Fruit fly (Drosophila melanogaster) whole organism, embryonic: ENCODE data around the gene CG13842.

Experiments
- Asciz ChIP-seq: fragments of 200-800 bp; sonication (Bioruptor generic); optimal IDR thresholded peaks from 2 replicates; lab custom pipeline; 2017; ENCODE audit warnings: missing biosample characterization, mild to moderate bottlenecking, missing genetic modification characterization, missing genetic modification reagents
- Atf6 ChIP-seq: fragments of 200-800 bp; sonication (Bioruptor generic); IDR thresholded peaks from 2 replicates; pipeline ENCODE4 v1.3.6; 2022; ENCODE audit warnings: missing biosample characterization, missing genetic modification characterization
- Bgb ChIP-seq: fragments of 200-800 bp; sonication (Bioruptor generic); IDR thresholded peaks from 2 replicates; pipeline ENCODE4 v1.3.6; 2022; ENCODE audit warnings: missing biosample characterization, missing genetic modification characterization; ENCODE audit not compliant: partially characterized antibody
- Bteb2 ChIP-seq: fragments of 200-800 bp; sonication (Bioruptor generic); optimal IDR thresholded peaks from 2 replicates; lab custom pipeline; 2016; ENCODE audit warnings: missing biosample characterization, missing genetic modification characterization
- CG10147 ChIP-seq: fragments of 200-800 bp; sonication (Bioruptor generic); optimal IDR thresholded peaks from 2 replicates; lab custom pipeline; 2019; ENCODE audit warnings: missing biosample characterization, mild to moderate bottlenecking, missing genetic modification characterization, moderate library complexity
- CG10431 ChIP-seq: fragments of 200-800 bp; sonication (Bioruptor generic); optimal IDR thresholded peaks from 3 replicates; lab custom pipeline; 2018; ENCODE audit warnings: missing biosample characterization, mild to moderate bottlenecking, missing genetic modification characterization
- CG10654 ChIP-seq: fragments of 200-800 bp; sonication (Bioruptor generic); optimal IDR thresholded peaks from 2 replicates; lab custom pipeline; 2016; ENCODE audit warnings: missing biosample characterization, missing genetic modification characterization
- CG11247 ChIP-seq: fragments of 200-800 bp; sonication (Bioruptor generic); IDR thresholded peaks from 2 replicates; pipeline ENCODE4 v1.3.6; 2022; ENCODE audit warnings: missing biosample characterization, missing genetic modification characterization
- CG12299 ChIP-seq: fragments of 200-800 bp; sonication (Bioruptor generic); optimal IDR thresholded peaks from 2 replicates; lab custom pipeline; 2018; ENCODE audit warnings: missing biosample characterization, mild to moderate bottlenecking, missing genetic modification characterization
- CG12769 ChIP-seq: fragments of 200-800 bp; sonication (Bioruptor generic); optimal IDR thresholded peaks from 2 replicates; lab custom pipeline; 2019; ENCODE audit warnings: missing biosample characterization, mild to moderate bottlenecking, missing genetic modification characterization, moderate library complexity
- CG13424 ChIP-seq: fragments of 200-800 bp; sonication (Bioruptor generic); optimal IDR thresholded peaks from 2 replicates; lab custom pipeline; 2019; ENCODE audit warnings: missing biosample characterization, mild to moderate bottlenecking, missing genetic modification characterization, moderate library complexity
- CG18599 ChIP-seq: fragments of 200-800 bp; sonication (Bioruptor generic); optimal IDR thresholded peaks from 3 replicates; lab custom pipeline; 2017; ENCODE audit warnings: missing biosample characterization, missing genetic modification characterization, mild to moderate bottlenecking, moderate library complexity, missing genetic modification reagents
- CG2889 ChIP-seq: fragments of 200-800 bp; sonication (Bioruptor generic); IDR thresholded peaks from 3 replicates; pipeline ENCODE4 v1.3.6; 2022; ENCODE audit warnings: missing biosample characterization, missing genetic modification characterization
- CG31441 ChIP-seq: fragments of 200-800 bp; sonication (Bioruptor generic); IDR thresholded peaks from 2 replicates; pipeline ENCODE4 v1.3.6; 2022; ENCODE audit warnings: missing biosample characterization, missing genetic modification characterization
- CG34224 ChIP-seq: fragments of 200-800 bp; sonication (Bioruptor generic); IDR thresholded peaks from 3 replicates; pipeline ENCODE4 v1.3.6; 2022; ENCODE audit warnings: missing biosample characterization, missing genetic modification characterization; ENCODE audit not compliant: partially characterized antibody
- CG3726 ChIP-seq: fragments of 200-800 bp; sonication (Bioruptor generic); IDR thresholded peaks from 3 replicates; pipeline ENCODE4, ENCODE4 v1.3.6; 2022; ENCODE audit warnings: missing biosample characterization, missing genetic modification characterization
- CG43689 ChIP-seq: fragments of 200-800 bp; sonication (Bioruptor generic); IDR thresholded peaks from 2 replicates; pipeline ENCODE4 v1.3.6; 2022; ENCODE audit warnings: missing biosample characterization, missing genetic modification characterization
- CG4617 ChIP-seq: fragments of 200-800 bp; sonication (Bioruptor generic); optimal IDR thresholded peaks from 3 replicates; lab custom pipeline; 2016; ENCODE audit warnings: missing biosample characterization, missing genetic modification characterization, borderline replicate concordance
- CG6689 ChIP-seq: fragments of 200-800 bp; sonication (Bioruptor generic); IDR thresholded peaks from 2 replicates; pipeline ENCODE4 v1.3.6; 2022; ENCODE audit warnings: missing biosample characterization, missing genetic modification characterization
- CG8924 ChIP-seq: fragments of 200-800 bp; optimal IDR thresholded peaks from 3 replicates; lab custom pipeline; 2019; ENCODE audit warnings: missing biosample characterization, mild to moderate bottlenecking, missing genetic modification characterization, moderate library complexity
- CG9817 ChIP-seq: fragments of 200-800 bp; sonication (Bioruptor generic); optimal IDR thresholded peaks from 2 replicates; lab custom pipeline; 2018; ENCODE audit warnings: missing biosample characterization, mild to moderate bottlenecking, missing genetic modification characterization, moderate library complexity
- D ChIP-seq, 2 experiments: fragments of 200-800 bp in 1 of 2; fragments of >200 bp in 1 of 2; sonication (Bioruptor generic) in 1 of 2; optimal IDR thresholded peaks; 2 replicates in 1 of 2; 3 replicates in 1 of 2; lab custom pipeline; 2017; ENCODE audit warnings: mild to moderate bottlenecking in 1 of 2, missing biosample characterization in 1 of 2, missing genetic modification characterization in 1 of 2, missing genetic modification reagents in 1 of 2
- D19A ChIP-seq: fragments of 200-800 bp; optimal IDR thresholded peaks from 3 replicates; lab custom pipeline; 2019; ENCODE audit warnings: missing biosample characterization, mild to moderate bottlenecking, missing genetic modification characterization, moderate library complexity
- E2f2 ChIP-seq: fragments of 200-800 bp; sonication (Bioruptor generic); IDR thresholded peaks from 2 replicates; pipeline ENCODE4 v1.3.6; 2022; ENCODE audit warnings: missing biosample characterization, missing genetic modification characterization
- Fer2 ChIP-seq: fragments of 200-800 bp; sonication (Bioruptor generic); optimal IDR thresholded peaks from 2 replicates; lab custom pipeline; 2018; ENCODE audit warnings: missing biosample characterization, mild to moderate bottlenecking, missing genetic modification characterization, moderate library complexity
- H2.0 ChIP-seq: fragments of 200-800 bp; sonication (Bioruptor generic); IDR thresholded peaks from 2 replicates; pipeline ENCODE4 v1.3.6; 2022; ENCODE audit warnings: missing biosample characterization, missing genetic modification characterization
- HLH54F ChIP-seq: fragments of 200-800 bp; sonication (Bioruptor generic); optimal IDR thresholded peaks from 3 replicates; lab custom pipeline; 2016; ENCODE audit warnings: missing biosample characterization, missing genetic modification characterization
- Nf-YA ChIP-seq: fragments of 200-800 bp; sonication (Bioruptor generic); IDR thresholded peaks from 2 replicates; pipeline ENCODE4 v1.3.6; 2022; ENCODE audit warnings: missing biosample characterization, missing genetic modification characterization
- TFAM ChIP-seq: fragments of 200-800 bp; sonication (Bioruptor generic); optimal IDR thresholded peaks from 2 replicates; lab custom pipeline; 2017; ENCODE audit warnings: missing biosample characterization, missing genetic modification characterization, inconsistent platforms
- YL-1 ChIP-seq: fragments of 200-800 bp; sonication (Bioruptor generic); optimal IDR thresholded peaks from 3 replicates; lab custom pipeline; 2017; ENCODE audit warnings: missing biosample characterization, mild to moderate bottlenecking, missing genetic modification characterization
- ac ChIP-seq: fragments of 200-800 bp; sonication (Bioruptor generic); optimal IDR thresholded peaks from 3 replicates; lab custom pipeline; 2017; ENCODE audit warnings: missing biosample characterization, mild to moderate bottlenecking, missing genetic modification characterization
- al ChIP-seq: fragments of 200-800 bp; sonication (Bioruptor generic); IDR thresholded peaks from 2 replicates; pipeline ENCODE4 v1.3.6; 2022; ENCODE audit warnings: missing biosample characterization, missing genetic modification characterization
- bsh ChIP-seq, 2 experiments: fragments of 200-800 bp; sonication (Bioruptor generic); optimal IDR thresholded peaks; 2 replicates each; lab custom pipeline; 2017 to 2018; ENCODE audit warnings: mild to moderate bottlenecking in 2 of 2, missing biosample characterization in 2 of 2, missing genetic modification characterization in 2 of 2, moderate library complexity in 1 of 2
- chif ChIP-seq, 2 experiments: fragments of 200-800 bp; sonication (Bioruptor generic); optimal IDR thresholded peaks; 3 replicates each; lab custom pipeline; 2016; ENCODE audit warnings: missing biosample characterization in 2 of 2, missing genetic modification characterization in 2 of 2
- corto ChIP-seq: fragments of 200-800 bp; sonication (Bioruptor generic); optimal IDR thresholded peaks from 2 replicates; lab custom pipeline; 2016; ENCODE audit warnings: missing biosample characterization, mild to moderate bottlenecking, missing genetic modification characterization, moderate library complexity
- en ChIP-seq: fragments of 200-800 bp; sonication (Bioruptor generic); optimal IDR thresholded peaks from 2 replicates; lab custom pipeline; 2016; ENCODE audit warnings: missing biosample characterization, missing genetic modification characterization
- grn ChIP-seq: fragments of 200-800 bp; sonication (Bioruptor generic); optimal IDR thresholded peaks from 3 replicates; lab custom pipeline; 2017; ENCODE audit warnings: missing biosample characterization, missing genetic modification characterization
- kah ChIP-seq: fragments of 200-800 bp; sonication (Bioruptor generic); optimal IDR thresholded peaks from 2 replicates; lab custom pipeline; 2018; ENCODE audit warnings: missing biosample characterization, mild to moderate bottlenecking, missing genetic modification characterization
- mirr ChIP-seq: fragments of 200-800 bp; sonication (Bioruptor generic); optimal IDR thresholded peaks from 3 replicates; lab custom pipeline; 2018; ENCODE audit warnings: missing biosample characterization, mild to moderate bottlenecking, missing genetic modification characterization
- pan ChIP-seq, 4 experiments: fragments of >200 bp in 3 of 4; fragments of 200-800 bp in 1 of 4; sonication (Bioruptor generic) in 1 of 4; optimal IDR thresholded peaks in 3 of 4; IDR thresholded peaks in 1 of 4; 2 replicates each; pipeline versions ENCODE4 v1.3.6 to Lab custom; 2017 to 2022; ENCODE audit warnings: missing biosample characterization in 2 of 4, missing genetic modification characterization in 2 of 4, mixed read lengths in 1 of 4
- scrt ChIP-seq: fragments of 200-800 bp; sonication (Bioruptor generic); optimal IDR thresholded peaks from 2 replicates; lab custom pipeline; 2018; ENCODE audit warnings: missing biosample characterization, mild to moderate bottlenecking, missing genetic modification characterization, moderate library complexity
- sisA ChIP-seq: fragments of 200-800 bp; sonication (Bioruptor generic); IDR thresholded peaks from 2 replicates; pipeline ENCODE4 v1.3.6; 2022; ENCODE audit warnings: missing biosample characterization, missing genetic modification characterization
- so ChIP-seq: fragments of 200-800 bp; sonication (Bioruptor generic); IDR thresholded peaks from 3 replicates; pipeline ENCODE4 v1.3.6; 2022; ENCODE audit warnings: missing biosample characterization, missing genetic modification characterization
- ssp ChIP-seq: fragments of 200-800 bp; sonication (Bioruptor generic); IDR thresholded peaks from 2 replicates; pipeline ENCODE4 v1.3.6; 2022; ENCODE audit warnings: missing biosample characterization, missing genetic modification characterization
- tin ChIP-seq: fragments of 200-800 bp; sonication (Bioruptor generic); optimal IDR thresholded peaks from 3 replicates; lab custom pipeline; 2016; ENCODE audit warnings: missing biosample characterization, missing genetic modification characterization
- z ChIP-seq: fragments of 200-800 bp; sonication (Bioruptor generic); IDR thresholded peaks from 3 replicates; pipeline ENCODE4 v1.3.6; 2022; ENCODE audit warnings: missing biosample characterization, missing genetic modification characterization

The CG13842 gene

DNA sequence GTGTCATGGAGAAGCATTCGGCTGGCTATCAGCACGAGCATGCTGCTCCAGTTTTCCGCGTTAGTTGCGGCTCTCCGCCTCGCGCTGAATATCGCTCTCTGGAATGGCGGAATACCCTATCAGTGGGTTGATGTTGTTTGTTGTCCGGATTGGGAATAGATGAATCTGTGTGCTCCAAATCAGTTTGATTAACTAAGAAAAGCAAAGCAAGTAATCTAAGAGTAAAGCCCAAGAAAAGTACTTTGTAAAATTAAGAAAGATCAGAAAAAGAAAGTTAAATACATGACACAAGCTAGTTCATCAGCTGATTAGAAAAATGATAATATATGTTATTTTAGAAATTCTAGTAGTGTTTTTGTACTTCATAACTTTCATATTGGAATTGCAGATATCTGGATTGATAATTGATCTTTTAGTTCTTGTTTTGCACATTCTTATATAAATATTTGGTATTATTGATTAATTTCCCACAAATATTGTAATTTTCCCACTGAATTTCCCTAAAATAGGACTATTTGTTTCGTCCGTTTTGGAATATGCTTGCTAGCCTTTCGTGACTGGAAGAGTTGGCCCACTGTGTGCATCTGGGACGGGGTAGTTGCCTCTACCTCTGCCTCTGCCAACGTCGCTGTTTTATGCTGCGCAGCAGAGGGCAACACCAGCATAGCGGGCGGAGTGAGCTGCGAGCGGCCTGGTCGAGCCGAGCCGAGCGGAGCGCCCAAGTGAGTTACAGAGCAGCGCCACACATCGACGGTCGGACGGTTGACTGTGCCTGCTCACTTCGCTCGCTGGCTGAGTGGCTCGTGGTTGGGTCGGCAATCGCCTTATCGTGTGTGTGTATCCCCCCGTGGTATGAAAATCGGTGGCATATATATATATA is 47.1 kb upstream of the CG13842 start (continued):
- TF ChIP-seq CG4617 (GFP tag; lab: Kevin White, UChicago) (no peak), bsh (GFP tag; optimal IDR thresholded peaks at IDR 0.05; lab: Kevin White, UChicago) (peak in 1 of 2 experiments; percentile 54), z (GFP tag; lab: Robert Waterston, UW) (peak; percentile 87), CG31441 (GFP tag; lab: Robert Waterston, UW) (peak; percentile 77; the same call in 1 of the 2 replicates), kah (GFP tag; lab: Kevin White, UChicago) (peak; percentile 33), H2.0 (peak; percentile 58), corto (GFP tag; lab: Kevin White, UChicago) (no peak), pan (optimal IDR thresholded peaks at IDR 0.05; lab: Kevin White, UChicago) (no peak), pan (GFP tag; optimal IDR thresholded peaks at IDR 0.05 in 1 of 2, IDR thresholded peaks at IDR 0.05 in 1 of 2) (peak in 1 of 2 experiments; percentile 51), CG10654 (GFP tag; lab: Kevin White, UChicago) (peak; percentile 39), Fer2 (peak; percentile 37), ac (GFP tag; lab: Kevin White, UChicago) (no peak), Bteb2 (GFP tag; lab: Kevin White, UChicago) (no peak), so (GFP tag; lab: Robert Waterston, UW) (peak; percentile 24; the same call in 2 of the 3 replicates), en (GFP tag; lab: Kevin White, UChicago) (no peak), Asciz (GFP tag; lab: Kevin White, UChicago) (peak; percentile 60), CG8924 (tag; lab: Kevin White, UChicago) (peak; percentile 57), sisA (GFP tag; lab: Robert Waterston, UW) (peak; percentile 52; the same call in 1 of the 2 replicates), CG13424 (tag; lab: Kevin White, UChicago) (peak; percentile 79), Atf6 (no peak), al (GFP tag; lab: Robert Waterston, UW) (peak; percentile 17; the same call in 1 of the 2 replicates), YL-1 (GFP tag; lab: Kevin White, UChicago) (no peak), D (optimal IDR thresholded peaks at IDR 0.05; lab: Kevin White, UChicago) (no peak), D (GFP tag; optimal IDR thresholded peaks at IDR 0.05; lab: Kevin White, UChicago) (peak; percentile 59), tin (GFP tag; lab: Kevin White, UChicago) (peak; percentile 54), Bgb (GFP tag; lab: Robert Waterston, UW) (peak; percentile 41; the same call in 1 of the 2 replicates), chif (GFP tag; optimal IDR thresholded peaks at IDR 0.05; lab: Kevin White, UChicago) (peak in 1 of 2 experiments; percentile 40), TFAM (GFP tag; lab: Kevin White, UChicago) (no peak), CG2889 (GFP tag; lab: Robert Waterston, UW) (0 out of 3 replicates have a peak, but pooled peaks have one; percentile 16), CG12769 (tag; lab: Kevin White, UChicago) (peak; percentile 35), CG3726 (GFP tag; lab: Robert Waterston, UW) (no peak), grn (GFP tag; lab: Kevin White, UChicago) (no peak), CG9817 (tag; lab: Kevin White, UChicago) (peak; percentile 41), CG10431 (no peak), CG6689 (GFP tag; lab: Robert Waterston, UW) (0 out of 2 replicates have a peak, but pooled peaks have one; percentile 4), Nf-YA (GFP tag; lab: Robert Waterston, UW) (no peak), mirr (GFP tag; lab: Kevin White, UChicago) (peak; percentile 48), CG34224 (GFP tag; lab: Robert Waterston, UW) (peak; percentile 50; the same call in 2 of the 3 replicates), scrt (GFP tag; lab: Kevin White, UChicago) (peak; percentile 38), CG11247 (GFP tag; lab: Robert Waterston, UW) (peak; percentile 14; the same call in 1 of the 2 replicates), CG43689 (no peak), E2f2 (GFP tag; lab: Robert Waterston, UW) (no peak; the same call in 1 of the 2 replicates), D19A (tag; lab: Kevin White, UChicago) (peak; percentile 92), ssp (GFP tag; lab: Robert Waterston, UW) (peak; percentile 37; the same call in 1 of the 2 replicates), CG12299 (tag; lab: Kevin White, UChicago) (no peak), CG18599 (GFP tag; lab: Kevin White, UChicago) (peak; percentile 23), HLH54F (GFP tag; lab: Kevin White, UChicago) (peak; percentile 8), CG10147 (GFP tag; lab: Kevin White, UChicago) (no peak)
